Worm (Caenorhabditis elegans) whole organism, L1 larva: Measurements from ENCODE around the gene F02H6.2.

Source experiments
- C04F5.9 ChIP-seq: sonication (generic microtip); optimal IDR thresholded peaks from 2 replicates; lab custom pipeline; 2016; ENCODE audit warnings: missing genetic modification characterization, missing compliant biosample characterization
- C34B4.2 ChIP-seq: sonication (generic microtip); optimal IDR thresholded peaks from 2 replicates; lab custom pipeline; 2017; ENCODE audit warnings: mild to moderate bottlenecking, missing genetic modification characterization, missing compliant biosample characterization
- Y116A8C.19 ChIP-seq: sonication (generic microtip); optimal IDR thresholded peaks from 2 replicates; lab custom pipeline; 2016; ENCODE audit warnings: missing compliant biosample characterization, missing genetic modification characterization, borderline replicate concordance
- aha-1 ChIP-seq: fragments of 150-350 bp; optimal IDR thresholded peaks from 2 replicates; lab custom pipeline; 2014; ENCODE audit warnings: missing biosample characterization, missing genetic modification characterization
- alr-1 ChIP-seq: fragments of 200-800 bp; sonication (Bioruptor generic); optimal IDR thresholded peaks from 2 replicates; lab custom pipeline; 2018; ENCODE audit warnings: borderline replicate concordance, mild to moderate bottlenecking, missing genetic modification characterization, missing compliant biosample characterization
- aly-2 ChIP-seq: fragments of 150-350 bp; optimal IDR thresholded peaks from 2 replicates; lab custom pipeline; 2014; ENCODE audit warnings: missing biosample characterization, missing genetic modification characterization
- ama-1 ChIP-seq: fragments of 150-350 bp; optimal IDR thresholded peaks from 2 replicates; lab custom pipeline; 2014
- blmp-1 ChIP-seq: fragments of 150-350 bp; optimal IDR thresholded peaks from 2 replicates; lab custom pipeline; 2014; ENCODE audit warnings: missing biosample characterization, missing genetic modification characterization
- ceh-8 ChIP-seq: fragments of 200-800 bp; sonication (Bioruptor generic); optimal IDR thresholded peaks from 2 replicates; lab custom pipeline; 2018; ENCODE audit warnings: mild to moderate bottlenecking, missing genetic modification characterization, moderate library complexity, missing compliant biosample characterization
- ceh-88 ChIP-seq: fragments of 200-800 bp; sonication (Bioruptor generic); IDR thresholded peaks from 2 replicates; pipeline ENCODE4 v1.3.6; 2022; ENCODE audit warnings: missing genetic modification characterization, missing compliant biosample characterization
- dsc-1 ChIP-seq: sonication (generic microtip); optimal IDR thresholded peaks from 2 replicates; lab custom pipeline; 2016; ENCODE audit warnings: mild to moderate bottlenecking, missing genetic modification characterization, missing compliant biosample characterization
- efl-1 ChIP-seq, 4 experiments: fragments of 150-350 bp; optimal IDR thresholded peaks in 3 of 4; peaks in 1 of 4; 1 replicate in 1 of 4; 2 replicates in 3 of 4; lab custom pipeline; 2014; ENCODE audit warnings: missing biosample characterization in 2 of 4, missing genetic modification characterization in 2 of 4, missing genetic modification reagents in 2 of 4
- efl-3 ChIP-seq: fragments of 200-800 bp; sonication (Bioruptor generic); optimal IDR thresholded peaks from 2 replicates; lab custom pipeline; 2018; ENCODE audit warnings: mild to moderate bottlenecking, missing genetic modification characterization, missing compliant biosample characterization
- egl-27 ChIP-seq, 2 experiments: fragments of 150-350 bp in 1 of 2; sonication (generic microtip); optimal IDR thresholded peaks; 3 replicates each; lab custom pipeline; 2017 to 2018; ENCODE audit warnings: missing biosample characterization in 2 of 2, missing genetic modification characterization in 2 of 2, missing genetic modification reagents in 2 of 2
- elt-3 ChIP-seq, 6 experiments: fragments of 150-350 bp in 1 of 6; sonication (generic microtip); optimal IDR thresholded peaks; 2 replicates each; lab custom pipeline; 2017 to 2018; ENCODE audit warnings: missing biosample characterization in 6 of 6, missing genetic modification characterization in 6 of 6, inconsistent platforms in 1 of 6
- fkh-10 ChIP-seq: sonication (generic microtip); optimal IDR thresholded peaks from 2 replicates; lab custom pipeline; 2017; ENCODE audit warnings: missing biosample characterization, missing genetic modification reagents, missing genetic modification characterization
- fkh-4 ChIP-seq: sonication (generic microtip); optimal IDR thresholded peaks from 2 replicates; lab custom pipeline; 2016; ENCODE audit warnings: missing compliant biosample characterization, missing genetic modification characterization, borderline replicate concordance
- fkh-8 ChIP-seq: sonication (generic microtip); optimal IDR thresholded peaks from 2 replicates; lab custom pipeline; 2016; ENCODE audit warnings: mild to moderate bottlenecking, missing genetic modification characterization, missing compliant biosample characterization
- fos-1 ChIP-seq: fragments of 150-350 bp; optimal IDR thresholded peaks from 2 replicates; lab custom pipeline; 2014; ENCODE audit warnings: missing biosample characterization, missing genetic modification characterization
- grh-1 ChIP-seq: fragments of 200-800 bp; sonication (Bioruptor generic); IDR thresholded peaks from 2 replicates; pipeline ENCODE4 v1.3.6; 2022; ENCODE audit warnings: missing genetic modification reagents, missing genetic modification characterization, missing compliant biosample characterization
- hpl-2 ChIP-seq: fragments of 150-350 bp; optimal IDR thresholded peaks from 2 replicates; lab custom pipeline; 2014; ENCODE audit warnings: missing biosample characterization, missing genetic modification reagents, missing genetic modification characterization
- irx-1 ChIP-seq: sonication (generic microtip); optimal IDR thresholded peaks from 2 replicates; lab custom pipeline; 2016; ENCODE audit warnings: missing genetic modification characterization, missing compliant biosample characterization
- isw-1 ChIP-seq: fragments of 200-800 bp; sonication (Bioruptor generic); IDR thresholded peaks from 2 replicates; pipeline ENCODE4 v1.3.6; 2022; ENCODE audit warnings: missing genetic modification characterization, missing compliant biosample characterization
- jun-1 ChIP-seq: fragments of 150-350 bp; optimal IDR thresholded peaks from 2 replicates; lab custom pipeline; 2014; ENCODE audit warnings: missing biosample characterization, missing genetic modification reagents, missing genetic modification characterization
- lin-14 ChIP-seq: fragments of 200-800 bp; sonication (Bioruptor generic); optimal IDR thresholded peaks from 2 replicates; lab custom pipeline; 2018; ENCODE audit warnings: mild to moderate bottlenecking, missing genetic modification characterization, moderate library complexity, missing compliant biosample characterization
- lin-15B ChIP-seq: fragments of 150-350 bp; sonication (generic microtip); optimal IDR thresholded peaks from 3 replicates; lab custom pipeline; 2014; ENCODE audit warnings: missing biosample characterization, missing genetic modification characterization
- lin-35 ChIP-seq, 2 experiments: fragments of 150-350 bp; optimal IDR thresholded peaks; 2 replicates each; lab custom pipeline; 2014; ENCODE audit warnings: missing biosample characterization in 2 of 2, missing genetic modification characterization in 2 of 2, missing genetic modification reagents in 2 of 2
- lin-39 ChIP-seq: fragments of 150-350 bp; optimal IDR thresholded peaks from 2 replicates; lab custom pipeline; 2014; ENCODE audit warnings: missing biosample characterization, missing genetic modification reagents, missing genetic modification characterization
- lir-3 ChIP-seq: sonication (generic microtip); optimal IDR thresholded peaks from 2 replicates; lab custom pipeline; 2016; ENCODE audit warnings: mild to moderate bottlenecking, missing genetic modification characterization, moderate library complexity, missing compliant biosample characterization; ENCODE audit not compliant: poor library complexity
- mdl-1 ChIP-seq, 2 experiments: fragments of 150-350 bp; optimal IDR thresholded peaks; 2 replicates each; lab custom pipeline; 2014 to 2017; ENCODE audit warnings: missing biosample characterization in 2 of 2, missing genetic modification characterization in 2 of 2, inconsistent platforms in 1 of 2
- nhr-11 ChIP-seq: fragments of 150-350 bp; optimal IDR thresholded peaks from 2 replicates; lab custom pipeline; 2014; ENCODE audit warnings: missing biosample characterization, missing genetic modification characterization
- nhr-12 ChIP-seq: sonication (generic microtip); optimal IDR thresholded peaks from 2 replicates; lab custom pipeline; 2017; ENCODE audit warnings: missing biosample characterization, missing genetic modification characterization
- nhr-19 ChIP-seq: fragments of 200-800 bp; sonication (Bioruptor generic); conservative IDR thresholded peaks from 2 replicates; pipeline ENCODE4 v1.3.6; 2022; ENCODE audit warnings: missing genetic modification characterization, missing compliant biosample characterization
- nhr-237 ChIP-seq: fragments of 150-350 bp; optimal IDR thresholded peaks from 2 replicates; lab custom pipeline; 2014; ENCODE audit warnings: missing biosample characterization, missing genetic modification characterization
- nhr-28 ChIP-seq: fragments of 150-350 bp; optimal IDR thresholded peaks from 2 replicates; lab custom pipeline; 2014; ENCODE audit warnings: missing biosample characterization, missing genetic modification characterization
- nhr-47 ChIP-seq: sonication (generic microtip); optimal IDR thresholded peaks from 2 replicates; lab custom pipeline; 2016; ENCODE audit warnings: mild to moderate bottlenecking, missing genetic modification characterization, moderate library complexity, missing compliant biosample characterization
- nhr-77 ChIP-seq: fragments of 150-350 bp; optimal IDR thresholded peaks from 2 replicates; lab custom pipeline; 2014; ENCODE audit warnings: missing biosample characterization, missing genetic modification characterization
- nhr-84 ChIP-seq: sonication (generic microtip); optimal IDR thresholded peaks from 2 replicates; lab custom pipeline; 2017; ENCODE audit warnings: missing biosample characterization, missing genetic modification characterization
- rnt-1 ChIP-seq: sonication (generic microtip); optimal IDR thresholded peaks from 2 replicates; lab custom pipeline; 2016; ENCODE audit warnings: mild to moderate bottlenecking, missing genetic modification characterization, moderate library complexity, missing compliant biosample characterization
- skn-1 ChIP-seq: fragments of 150-350 bp; optimal IDR thresholded peaks from 2 replicates; lab custom pipeline; 2014; ENCODE audit warnings: missing biosample characterization, missing genetic modification characterization
- snpc-4 ChIP-seq: fragments of 150-350 bp; optimal IDR thresholded peaks from 2 replicates; lab custom pipeline; 2014; ENCODE audit warnings: missing biosample characterization, missing genetic modification characterization
- snu-23 ChIP-seq: sonication (generic microtip); optimal IDR thresholded peaks from 2 replicates; lab custom pipeline; 2016; ENCODE audit warnings: missing genetic modification characterization, missing compliant biosample characterization
- sptf-1 ChIP-seq: fragments of 150-350 bp; optimal IDR thresholded peaks from 2 replicates; lab custom pipeline; 2014; ENCODE audit warnings: missing biosample characterization, missing genetic modification characterization
- sup-37 ChIP-seq: fragments of 200-800 bp; sonication (Bioruptor generic); optimal IDR thresholded peaks from 2 replicates; lab custom pipeline; 2018; ENCODE audit warnings: mild to moderate bottlenecking, missing genetic modification characterization, missing compliant biosample characterization
- swsn-7 ChIP-seq: sonication (generic microtip); optimal IDR thresholded peaks from 2 replicates; lab custom pipeline; 2016; ENCODE audit warnings: missing genetic modification characterization, missing compliant biosample characterization
- tbx-2 ChIP-seq: sonication (generic microtip); optimal IDR thresholded peaks from 2 replicates; lab custom pipeline; 2016; ENCODE audit warnings: missing genetic modification characterization, missing compliant biosample characterization
- tlp-1 ChIP-seq: fragments of 150-350 bp; optimal IDR thresholded peaks from 2 replicates; lab custom pipeline; 2014; ENCODE audit warnings: missing biosample characterization, missing genetic modification characterization
- unc-62 ChIP-seq: fragments of 150-350 bp; optimal IDR thresholded peaks from 2 replicates; lab custom pipeline; 2014; ENCODE audit warnings: missing biosample characterization, missing genetic modification reagents, missing genetic modification characterization
- vab-15 ChIP-seq: sonication (generic microtip); optimal IDR thresholded peaks from 2 replicates; lab custom pipeline; 2017; ENCODE audit warnings: missing genotype, mild to moderate bottlenecking, missing genetic modification characterization, missing compliant biosample characterization
- xbp-1 ChIP-seq: sonication (generic microtip); optimal IDR thresholded peaks from 2 replicates; lab custom pipeline; 2016; ENCODE audit warnings: missing genetic modification characterization, missing compliant biosample characterization
- zag-1 ChIP-seq: fragments of 150-350 bp; optimal IDR thresholded peaks from 2 replicates; lab custom pipeline; 2014; ENCODE audit warnings: missing biosample characterization, missing genetic modification characterization
- ztf-11 ChIP-seq, 2 experiments: sonication (generic microtip); optimal IDR thresholded peaks; 2 replicates each; lab custom pipeline; 2016 to 2017; ENCODE audit warnings: missing genetic modification characterization in 2 of 2, missing biosample characterization in 1 of 2, missing compliant biosample characterization in 1 of 2

Gene F02H6.2

ce11 chrIV:14219714-14220113, 23.4 kb downstream of the F02H6.2 start, which contains the start of gene sqrd-1 (continued):
- TF ChIP-seq rnt-1 (peak; percentile 40), lin-14 (peak; percentile 54), nhr-77 (tag; lab: Kevin White, UChicago) (no peak)

DNA sequence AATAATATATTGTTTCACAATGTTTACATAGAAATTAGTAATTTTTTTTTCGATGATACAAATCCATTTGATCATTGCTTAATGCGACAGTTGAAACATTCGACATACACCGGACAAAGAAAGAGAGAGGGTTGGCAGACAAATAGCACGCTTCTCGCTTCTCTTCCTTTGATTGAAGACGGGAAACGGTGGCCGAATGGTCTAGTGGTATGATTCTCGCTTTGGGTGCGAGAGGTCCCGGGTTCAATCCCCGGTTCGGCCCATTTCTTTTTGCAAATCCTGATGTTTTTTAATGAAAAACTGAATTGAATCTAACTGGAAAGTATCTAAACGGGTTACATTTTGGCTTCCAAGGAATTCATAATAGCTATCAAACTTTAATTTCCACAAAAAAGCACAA, 28.6 kb downstream of the F02H6.2 start:
- TF ChIP-seq sup-37 (GFP tag; lab: Kevin White, UChicago) (no peak), fos-1 (tag; lab: Kevin White, UChicago) (no peak), nhr-237 (tag; lab: Kevin White, UChicago) (no peak), lin-15B (tag; lab: Kevin White, UChicago) (no peak), xbp-1 (tag; lab: Kevin White, UChicago) (no peak), nhr-84 (tag; lab: Kevin White, UChicago) (no peak), skn-1 (tag; lab: Kevin White, UChicago) (peak; percentile 5), efl-1 (optimal IDR thresholded peaks at IDR 0.05; lab: Kevin White, UChicago) (peak; percentile 10 to 38), efl-1 (GFP tag; optimal IDR thresholded peaks at IDR 0.05 in 1 of 2; lab: Kevin White, UChicago) (peak in 1 of 2 experiments; percentile 31), irx-1 (no peak), swsn-7 (peak; percentile 4), nhr-77 (tag; lab: Kevin White, UChicago) (no peak), lin-35 (GFP tag; optimal IDR thresholded peaks at IDR 0.05; lab: Kevin White, UChicago) (peak; percentile 18 to 68), unc-62 (GFP tag; lab: Kevin White, UChicago) (no peak), isw-1 (GFP tag; lab: Robert Waterston, UW) (no peak), dsc-1 (no peak), sptf-1 (no peak), fkh-4 (no peak), C34B4.2 (tag; lab: Kevin White, UChicago) (no peak), efl-3 (no peak), elt-3 (tag; optimal IDR thresholded peaks at IDR 0.05; lab: Kevin White, UChicago) (no peak), nhr-12 (no peak), ama-1 (lab: Kevin White, UChicago) (no peak), blmp-1 (tag; lab: Kevin White, UChicago) (no peak), jun-1 (tag; lab: Kevin White, UChicago) (no peak), fkh-10 (GFP tag; lab: Kevin White, UChicago) (no peak), grh-1 (GFP tag; lab: Robert Waterston, UW) (no peak), egl-27 (tag; optimal IDR thresholded peaks at IDR 0.05; lab: Kevin White, UChicago) (no peak), C04F5.9 (no peak), rnt-1 (peak; percentile 63), mdl-1 (tag; optimal IDR thresholded peaks at IDR 0.05; lab: Kevin White, UChicago) (peak in 1 of 2 experiments; percentile 36), nhr-47 (tag; lab: Kevin White, UChicago) (peak; percentile 31), aly-2 (tag; lab: Kevin White, UChicago) (no peak), ztf-11 (tag; optimal IDR thresholded peaks at IDR 0.05; lab: Kevin White, UChicago) (no peak), ceh-88 (GFP tag; lab: Robert Waterston, UW) (no peak), ceh-8 (no peak), lin-39 (tag; lab: Kevin White, UChicago) (no peak), lir-3 (tag; lab: Kevin White, UChicago) (no peak), zag-1 (tag; lab: Kevin White, UChicago) (no peak), alr-1 (tag; lab: Kevin White, UChicago) (no peak), tlp-1 (no peak), fkh-8 (tag; lab: Kevin White, UChicago) (no peak), aha-1 (tag; lab: Kevin White, UChicago) (no peak), Y116A8C.19 (no peak), tbx-2 (no peak), nhr-19 (GFP tag; lab: Robert Waterston, UW) (peak; percentile 34), nhr-28 (tag; lab: Kevin White, UChicago) (no peak), nhr-11 (no peak), vab-15 (tag; lab: Kevin White, UChicago) (no peak), snpc-4 (tag; lab: Kevin White, UChicago) (no peak), hpl-2 (no peak), snu-23 (GFP tag; lab: Kevin White, UChicago) (peak; percentile 66)
